Worm (Caenorhabditis elegans): ENCODE measurements around the gene pbs-6.

DNA sequence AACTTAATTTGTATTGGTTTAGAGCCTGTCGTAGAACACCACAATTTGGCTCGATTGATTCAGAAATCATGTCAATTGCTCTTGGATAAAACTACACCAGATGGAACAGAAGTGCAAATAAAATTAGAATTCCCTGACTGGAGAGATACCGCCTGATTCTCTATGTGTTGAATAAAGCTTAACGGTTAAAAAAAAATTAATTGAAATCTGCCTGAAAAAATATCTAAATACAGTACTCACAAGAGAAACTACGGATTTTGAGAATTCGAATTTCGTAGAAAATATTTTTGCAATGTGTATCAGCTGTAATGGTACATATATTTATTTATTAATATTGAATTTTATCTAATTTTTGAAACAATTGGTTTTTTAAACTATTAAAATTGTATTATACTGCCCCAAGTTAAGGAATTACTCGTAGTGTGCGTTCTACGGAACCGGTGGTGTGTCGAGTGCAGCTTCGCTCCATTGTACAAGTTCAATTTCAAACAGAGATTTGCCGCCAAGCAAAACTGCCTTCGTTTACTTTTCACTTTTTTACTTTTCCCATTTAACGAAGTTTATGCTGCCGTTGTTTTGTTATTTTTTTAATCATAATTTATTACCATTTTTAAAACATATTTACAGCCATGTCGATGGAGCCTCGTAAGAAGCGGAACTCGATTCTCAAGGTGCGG is 6.3 kb upstream of the pbs-6 start, which contains the start of gene knl-1:
- TF ChIP-seq flt-1 (GFP tag; IDR thresholded peaks at IDR 0.05) (0 out of 2 replicates have a peak, but pooled peaks have one; percentile 33), klf-2 (GFP tag; conservative IDR thresholded peaks at IDR 0.05) (no peak), med-1 (GFP tag; optimal IDR thresholded peaks at IDR 0.05; ENCODE audit: insufficient read depth) (no peak)

Data from whole organism, midembryonic.